Fruit fly (Drosophila melanogaster) whole organism, adult: ENCODE measurements around the gene CG9471.

Source experiments
- CG1620 ChIP-seq: fragments of 200-800 bp; sonication (Bioruptor generic); optimal IDR thresholded peaks from 2 replicates; lab custom pipeline; 2016; ENCODE audit warnings: missing biosample characterization, missing genetic modification characterization
- CG5204 ChIP-seq: fragments of 200-800 bp; sonication (Bioruptor generic); optimal IDR thresholded peaks from 2 replicates; lab custom pipeline; 2016; ENCODE audit warnings: missing biosample characterization, missing genetic modification characterization
- CG7045 ChIP-seq: fragments of 200-800 bp; sonication (Bioruptor generic); optimal IDR thresholded peaks from 2 replicates; lab custom pipeline; 2017; ENCODE audit warnings: missing biosample characterization, mild to moderate bottlenecking, missing genetic modification characterization
- Clk ChIP-seq: fragments of 200-800 bp; sonication (Bioruptor generic); optimal IDR thresholded peaks from 2 replicates; lab custom pipeline; 2017; ENCODE audit warnings: missing biosample characterization, missing genetic modification characterization
- Crg-1 ChIP-seq: fragments of 200-800 bp; sonication (Bioruptor generic); optimal IDR thresholded peaks from 2 replicates; lab custom pipeline; 2016; ENCODE audit warnings: missing biosample characterization, missing genetic modification characterization
- cic ChIP-seq: fragments of 200-800 bp; sonication (Bioruptor generic); optimal IDR thresholded peaks from 2 replicates; lab custom pipeline; 2017; ENCODE audit warnings: missing biosample characterization, mild to moderate bottlenecking, missing genetic modification characterization, moderate library complexity

DNA sequence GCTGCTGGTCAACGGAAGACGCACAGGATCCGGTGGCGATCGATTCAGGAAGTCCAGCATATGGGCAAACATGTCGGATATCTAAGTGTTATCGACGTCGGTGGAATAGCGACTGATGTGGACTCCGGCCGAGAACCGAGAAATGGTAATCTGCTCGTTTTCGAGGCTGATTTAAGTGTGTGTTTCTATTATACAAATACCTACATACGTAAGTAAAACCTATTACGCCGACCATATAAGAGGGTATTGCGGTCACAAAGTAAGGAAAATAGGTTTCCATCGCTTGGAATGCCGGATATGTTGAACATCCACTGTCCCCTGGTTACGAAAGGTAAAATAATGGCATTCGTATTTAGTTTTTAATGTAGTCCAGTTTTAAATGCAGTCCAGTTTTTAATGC lies 47.0 kb upstream of the CG9471 start, which contains the start of gene CG9459:
- TF ChIP-seq Crg-1 (GFP tag; lab: Kevin White, UChicago): no peak
- no peak for TF ChIP-seq CG5204 (GFP tag; lab: Kevin White, UChicago)
- no peak for TF ChIP-seq Clk (GFP tag; lab: Kevin White, UChicago)
- no peak for TF ChIP-seq CG1620 (GFP tag; lab: Kevin White, UChicago)
- TF ChIP-seq CG7045 (GFP tag; lab: Kevin White, UChicago): no peak
- TF ChIP-seq cic: no peak
